Worm (Caenorhabditis elegans): Measurements from ENCODE around the gene F58H1.6.

The F58H1.6 gene

DNA sequence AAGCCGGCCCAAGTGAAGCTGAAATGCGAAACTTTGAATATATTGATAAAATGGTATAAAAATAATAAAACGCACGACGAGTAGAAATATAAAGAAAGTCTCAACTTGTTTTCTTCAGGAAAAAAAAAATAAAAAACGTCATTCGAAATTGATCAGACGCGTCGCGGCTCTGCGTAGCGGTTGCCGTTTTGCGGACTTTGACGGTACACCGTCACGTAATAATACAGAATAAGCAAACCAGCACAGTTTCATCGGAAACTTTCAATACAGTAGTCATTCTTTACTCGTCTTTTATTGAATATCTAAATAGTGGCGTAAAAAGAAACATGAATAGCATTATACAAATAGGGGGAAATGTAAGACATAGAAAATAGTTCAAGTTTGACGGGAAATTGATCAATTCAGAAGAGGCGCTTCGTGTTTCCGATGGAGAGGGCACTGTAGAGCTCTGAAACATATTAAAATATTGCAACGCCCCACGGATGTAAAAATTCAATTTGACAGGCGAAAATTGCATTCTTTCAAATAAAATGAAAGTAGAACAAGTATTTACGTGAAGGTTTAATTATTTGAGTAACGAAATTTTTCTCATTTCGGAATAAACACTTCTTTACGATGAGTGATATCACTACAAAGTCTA, 51.4 kb downstream of the F58H1.6 start, which contains the start of the genes cyl-1 and C52E4.7 (continued):
- TF ChIP-seq nhr-20 (tag; optimal IDR thresholded peaks at IDR 0.05) (peak; percentile 52), ceh-88 (GFP tag; IDR thresholded peaks at IDR 0.05) (no peak), dpl-1 (GFP tag; optimal IDR thresholded peaks at IDR 0.05) (peak; percentile 46 to 73 (median 61)), hlh-17 (GFP tag; optimal IDR thresholded peaks at IDR 0.05; ENCODE audit: borderline replicate concordance) (no peak), nhr-77 (tag; optimal IDR thresholded peaks at IDR 0.05) (no peak), egl-27 (tag; optimal IDR thresholded peaks at IDR 0.05) (no peak), nhr-19 (GFP tag; conservative IDR thresholded peaks at IDR 0.05) (0 out of 2 replicates have a peak, but pooled peaks have one; percentile 3), nhr-47 (tag; optimal IDR thresholded peaks at IDR 0.05) (peak; percentile 50), lin-15B (tag; optimal IDR thresholded peaks at IDR 0.05) (peak; percentile 57), xbp-1 (tag; optimal IDR thresholded peaks at IDR 0.05) (peak; percentile 46), unc-130 (tag; optimal IDR thresholded peaks at IDR 0.05) (peak; percentile 41)
